Fruit fly (Drosophila melanogaster) whole organism, embryonic: ENCODE measurements around the gene fln.
A peak's percentile ranks its signal among the peaks of the same experiment; 100 is the strongest.

Experiments
- Atf3 ChIP-seq: fragments of 200-800 bp; sonication (Bioruptor generic); optimal IDR thresholded peaks from 3 replicates; lab custom pipeline; 2016; ENCODE audit warnings: missing biosample characterization, missing genetic modification characterization
- CG11504 ChIP-seq: fragments of 200-800 bp; sonication (Bioruptor generic); optimal IDR thresholded peaks from 3 replicates; lab custom pipeline; 2019; ENCODE audit warnings: missing biosample characterization, mild to moderate bottlenecking, missing genetic modification characterization, moderate library complexity
- CG12219 ChIP-seq: fragments of 200-800 bp; sonication (Bioruptor generic); optimal IDR thresholded peaks from 3 replicates; lab custom pipeline; 2018; ENCODE audit warnings: missing biosample characterization, mild to moderate bottlenecking, missing genetic modification characterization
- CG12299 ChIP-seq: fragments of 200-800 bp; sonication (Bioruptor generic); optimal IDR thresholded peaks from 2 replicates; lab custom pipeline; 2018; ENCODE audit warnings: missing biosample characterization, mild to moderate bottlenecking, missing genetic modification characterization
- CG12391 ChIP-seq: fragments of 200-800 bp; sonication (Bioruptor generic); optimal IDR thresholded peaks from 3 replicates; lab custom pipeline; 2018; ENCODE audit warnings: missing biosample characterization, mild to moderate bottlenecking, missing genetic modification characterization, moderate library complexity
- CG1832 ChIP-seq: fragments of 200-800 bp; sonication (Bioruptor generic); optimal IDR thresholded peaks from 2 replicates; lab custom pipeline; 2017; ENCODE audit warnings: missing biosample characterization, mild to moderate bottlenecking, missing genetic modification characterization, inconsistent platforms
- CG18619 ChIP-seq: fragments of 200-800 bp; sonication (Bioruptor generic); optimal IDR thresholded peaks from 3 replicates; lab custom pipeline; 2017; ENCODE audit warnings: missing biosample characterization, mild to moderate bottlenecking, missing genetic modification characterization
- CG18764 ChIP-seq: fragments of 200-800 bp; sonication (Bioruptor generic); optimal IDR thresholded peaks from 3 replicates; lab custom pipeline; 2016; ENCODE audit warnings: missing biosample characterization, missing genetic modification characterization
- CG2712 ChIP-seq: fragments of 200-800 bp; optimal IDR thresholded peaks from 3 replicates; lab custom pipeline; 2019; ENCODE audit warnings: missing biosample characterization, mild to moderate bottlenecking, missing genetic modification characterization, moderate library complexity
- CG31441 ChIP-seq: fragments of 200-800 bp; sonication (Bioruptor generic); IDR thresholded peaks from 2 replicates; pipeline ENCODE4 v1.3.6; 2022; ENCODE audit warnings: missing biosample characterization, missing genetic modification characterization
- CG3407 ChIP-seq: fragments of 200-800 bp; sonication (Bioruptor generic); optimal IDR thresholded peaks from 2 replicates; lab custom pipeline; 2018; ENCODE audit warnings: missing biosample characterization, mild to moderate bottlenecking, missing genetic modification characterization
- CG3847 ChIP-seq: fragments of 200-800 bp; sonication (Bioruptor generic); IDR thresholded peaks from 2 replicates; pipeline ENCODE4 v1.3.6; 2022; ENCODE audit warnings: missing biosample characterization, missing genetic modification characterization
- CG5180 ChIP-seq: fragments of 200-800 bp; sonication (Bioruptor generic); optimal IDR thresholded peaks from 3 replicates; lab custom pipeline; 2017; ENCODE audit warnings: missing biosample characterization, missing genetic modification characterization, mild to moderate bottlenecking, moderate library complexity, missing genetic modification reagents
- CG8765 ChIP-seq: fragments of 200-800 bp; sonication (Bioruptor generic); IDR thresholded peaks from 2 replicates; pipeline ENCODE4 v1.3.6; 2022; ENCODE audit warnings: missing biosample characterization, missing genetic modification characterization
- CG9437 ChIP-seq: fragments of 200-800 bp; sonication (Bioruptor generic); optimal IDR thresholded peaks from 2 replicates; lab custom pipeline; 2018; ENCODE audit warnings: missing biosample characterization, mild to moderate bottlenecking, missing genetic modification characterization
- CG9932 ChIP-seq: fragments of 200-800 bp; sonication (Bioruptor generic); IDR thresholded peaks from 2 replicates; pipeline ENCODE4 v1.3.6; 2022; ENCODE audit warnings: missing biosample characterization, missing genetic modification characterization
- D ChIP-seq, 2 experiments: fragments of 200-800 bp in 1 of 2; fragments of >200 bp in 1 of 2; sonication (Bioruptor generic) in 1 of 2; optimal IDR thresholded peaks; 2 replicates in 1 of 2; 3 replicates in 1 of 2; lab custom pipeline; 2017; ENCODE audit warnings: mild to moderate bottlenecking in 1 of 2, missing biosample characterization in 1 of 2, missing genetic modification characterization in 1 of 2, missing genetic modification reagents in 1 of 2
- Dfd ChIP-seq, 2 experiments: fragments of >200 bp; optimal IDR thresholded peaks; 2 replicates each; lab custom pipeline; 2017; ENCODE audit warnings: missing biosample characterization in 2 of 2, missing genetic modification characterization in 2 of 2
- GATAe ChIP-seq: fragments of 200-800 bp; sonication (Bioruptor generic); conservative IDR thresholded peaks from 2 replicates; pipeline ENCODE4 v1.3.6; 2022; ENCODE audit warnings: missing biosample characterization, missing genetic modification characterization
- Gug ChIP-seq: fragments of 200-800 bp; sonication (Bioruptor generic); IDR thresholded peaks from 4 replicates; pipeline ENCODE4 v1.3.6; 2022; ENCODE audit warnings: missing biosample characterization, missing genetic modification characterization
- H2.0 ChIP-seq: fragments of 200-800 bp; sonication (Bioruptor generic); IDR thresholded peaks from 2 replicates; pipeline ENCODE4 v1.3.6; 2022; ENCODE audit warnings: missing biosample characterization, missing genetic modification characterization
- HLH4C ChIP-seq: fragments of 200-800 bp; sonication (Bioruptor generic); IDR thresholded peaks from 3 replicates; pipeline ENCODE4 v1.3.6; 2022; ENCODE audit warnings: missing biosample characterization, missing genetic modification characterization; ENCODE audit not compliant: partially characterized antibody
- HLH54F ChIP-seq: fragments of 200-800 bp; sonication (Bioruptor generic); optimal IDR thresholded peaks from 3 replicates; lab custom pipeline; 2016; ENCODE audit warnings: missing biosample characterization, missing genetic modification characterization
- Kr ChIP-seq: fragments of 200-800 bp; sonication (Bioruptor generic); optimal IDR thresholded peaks from 2 replicates; lab custom pipeline; 2017; ENCODE audit warnings: missing biosample characterization, mild to moderate bottlenecking, missing genetic modification characterization
- MESR4 ChIP-seq: fragments of 200-800 bp; sonication (Bioruptor generic); optimal IDR thresholded peaks from 2 replicates; lab custom pipeline; 2018; ENCODE audit warnings: missing biosample characterization, mild to moderate bottlenecking, missing genetic modification characterization, moderate library complexity
- Mrtf ChIP-seq: fragments of 200-800 bp; sonication (Bioruptor generic); IDR thresholded peaks from 3 replicates; pipeline ENCODE4 v1.3.6; 2022; ENCODE audit warnings: missing biosample characterization, missing genetic modification characterization
- Opbp ChIP-seq: fragments of 200-800 bp; sonication (Bioruptor generic); IDR thresholded peaks from 3 replicates; pipeline ENCODE4 v1.3.6; 2022; ENCODE audit warnings: missing biosample characterization, missing genetic modification characterization; ENCODE audit not compliant: partially characterized antibody
- Side ChIP-seq: fragments of 200-800 bp; sonication (Bioruptor generic); optimal IDR thresholded peaks from 2 replicates; lab custom pipeline; 2016; ENCODE audit warnings: missing biosample characterization, missing genetic modification characterization
- Sry-δ ChIP-seq: fragments of 200-800 bp; sonication (Bioruptor generic); optimal IDR thresholded peaks from 2 replicates; lab custom pipeline; 2016; ENCODE audit warnings: missing biosample characterization, missing genetic modification characterization
- TFAM ChIP-seq: fragments of 200-800 bp; sonication (Bioruptor generic); optimal IDR thresholded peaks from 2 replicates; lab custom pipeline; 2017; ENCODE audit warnings: missing biosample characterization, missing genetic modification characterization, inconsistent platforms
- Usf ChIP-seq: fragments of 200-800 bp; sonication (Bioruptor generic); optimal IDR thresholded peaks from 2 replicates; lab custom pipeline; 2017; ENCODE audit warnings: missing genotype, missing biosample characterization, missing genetic modification characterization
- btn ChIP-seq: fragments of 200-800 bp; sonication (Bioruptor generic); optimal IDR thresholded peaks from 2 replicates; lab custom pipeline; 2016; ENCODE audit warnings: missing biosample characterization, missing genetic modification characterization
- cg ChIP-seq: fragments of 200-800 bp; sonication (Bioruptor generic); optimal IDR thresholded peaks from 3 replicates; lab custom pipeline; 2019; ENCODE audit warnings: missing biosample characterization, mild to moderate bottlenecking, missing genetic modification characterization, moderate library complexity
- dm ChIP-seq: fragments of 200-800 bp; sonication (Bioruptor generic); optimal IDR thresholded peaks from 3 replicates; lab custom pipeline; 2016; ENCODE audit warnings: missing biosample characterization, missing genetic modification characterization
- lov ChIP-seq, 2 experiments: fragments of 200-800 bp in 1 of 2; fragments of >200 bp in 1 of 2; sonication (Bioruptor generic) in 1 of 2; IDR thresholded peaks in 1 of 2; optimal IDR thresholded peaks in 1 of 2; 2 replicates in 1 of 2; 3 replicates in 1 of 2; pipeline versions ENCODE4 v1.3.6 to Lab custom; 2017 to 2022; ENCODE audit warnings: missing biosample characterization in 1 of 2, missing genetic modification characterization in 1 of 2
- nerfin-1 ChIP-seq: fragments of 200-800 bp; sonication (Bioruptor generic); optimal IDR thresholded peaks from 3 replicates; lab custom pipeline; 2019; ENCODE audit warnings: missing biosample characterization, mild to moderate bottlenecking, missing genetic modification characterization, moderate library complexity
- nmo ChIP-seq: fragments of 200-800 bp; sonication (Bioruptor generic); optimal IDR thresholded peaks from 2 replicates; lab custom pipeline; 2018; ENCODE audit warnings: missing biosample characterization, mild to moderate bottlenecking, missing genetic modification characterization, moderate library complexity
- pita ChIP-seq: fragments of 200-800 bp; sonication (Bioruptor generic); optimal IDR thresholded peaks from 2 replicates; lab custom pipeline; 2017; ENCODE audit warnings: missing biosample characterization, mild to moderate bottlenecking, missing genetic modification characterization
- pzg ChIP-seq: fragments of 200-800 bp; sonication (Bioruptor generic); optimal IDR thresholded peaks from 3 replicates; lab custom pipeline; 2018; ENCODE audit warnings: missing biosample characterization, mild to moderate bottlenecking, missing genetic modification characterization, moderate library complexity
- run ChIP-seq: fragments of 200-800 bp; sonication (Bioruptor generic); optimal IDR thresholded peaks from 3 replicates; lab custom pipeline; 2018; ENCODE audit warnings: missing biosample characterization, mild to moderate bottlenecking, missing genetic modification characterization
- sc ChIP-seq, 3 experiments: fragments of >200 bp in 2 of 3; fragments of 200-800 bp in 1 of 3; sonication (Bioruptor generic) in 1 of 3; optimal IDR thresholded peaks; 2 replicates in 2 of 3; 3 replicates in 1 of 3; lab custom pipeline; 2017; ENCODE audit warnings: mild to moderate bottlenecking in 1 of 3, missing biosample characterization in 1 of 3, missing genetic modification characterization in 1 of 3, missing genetic modification reagents in 1 of 3
- schlank ChIP-seq: fragments of 200-800 bp; sonication (Bioruptor generic); optimal IDR thresholded peaks from 2 replicates; lab custom pipeline; 2018; ENCODE audit warnings: missing biosample characterization, mild to moderate bottlenecking, missing genetic modification characterization
- sd ChIP-seq: fragments of 200-800 bp; sonication (Bioruptor generic); optimal IDR thresholded peaks from 3 replicates; lab custom pipeline; 2018; ENCODE audit warnings: missing biosample characterization, mild to moderate bottlenecking, missing genetic modification characterization, moderate library complexity
- sim ChIP-seq: fragments of 200-800 bp; sonication (Bioruptor generic); IDR thresholded peaks from 2 replicates; pipeline ENCODE4 v1.3.6; 2022; ENCODE audit warnings: missing biosample characterization, missing genetic modification characterization
- slp2 ChIP-seq: fragments of 200-800 bp; sonication (Bioruptor generic); optimal IDR thresholded peaks from 2 replicates; lab custom pipeline; 2016; ENCODE audit warnings: missing biosample characterization, missing genetic modification characterization
- tgo ChIP-seq: fragments of 200-800 bp; sonication (Bioruptor generic); IDR thresholded peaks from 3 replicates; pipeline ENCODE4 v1.3.6; 2022; ENCODE audit warnings: missing biosample characterization, missing genetic modification characterization
- zfh1 ChIP-seq: fragments of 200-800 bp; sonication (Bioruptor generic); IDR thresholded peaks from 3 replicates; pipeline ENCODE4 v1.3.6; 2022; ENCODE audit warnings: missing biosample characterization, missing genetic modification characterization

The fln gene

DNA sequence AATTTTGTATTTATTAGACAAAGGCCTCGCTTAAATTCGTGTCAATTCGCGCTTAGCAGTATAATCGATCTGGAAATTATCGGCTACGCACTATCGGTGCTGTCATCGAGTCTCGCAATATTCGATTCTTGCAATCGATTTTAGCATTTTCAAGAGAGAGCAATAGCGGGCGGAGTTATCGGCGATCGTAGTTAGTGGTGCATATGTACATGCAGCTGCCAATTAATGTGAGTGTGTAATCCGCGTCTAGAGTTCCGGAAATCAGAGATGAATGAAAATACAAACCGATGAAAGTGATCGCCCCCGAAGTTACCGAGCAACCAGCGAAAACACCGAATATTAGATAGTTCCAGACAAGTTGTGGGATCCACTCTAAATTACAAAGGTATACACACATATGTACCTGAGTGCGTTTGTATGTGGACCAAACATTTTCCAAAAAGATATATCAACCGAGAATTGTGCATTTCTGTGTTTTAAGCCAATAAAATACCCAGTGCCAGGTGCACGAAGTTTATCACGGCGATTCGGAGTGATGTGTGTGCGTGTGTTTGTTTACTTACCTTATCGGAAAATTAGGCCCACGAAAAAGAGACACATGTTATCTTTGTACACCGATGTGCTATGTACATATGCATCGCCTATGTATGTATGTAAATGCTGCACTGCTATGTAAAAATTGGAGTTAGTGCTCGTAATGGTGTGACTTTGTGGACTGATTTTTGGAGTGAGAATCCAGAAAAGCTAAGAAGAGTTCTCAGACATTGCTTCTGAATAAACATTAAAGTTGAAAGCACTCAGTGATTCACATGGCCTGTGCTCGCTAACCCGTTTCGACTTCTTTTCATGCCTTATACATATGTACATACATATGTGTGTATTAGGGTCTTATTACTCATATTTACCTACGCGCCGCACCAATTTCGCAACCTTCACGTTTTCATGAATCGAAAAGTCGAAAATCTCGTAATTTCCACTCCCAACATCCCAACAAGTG lies 15.5 kb upstream of the fln start (continued):
- TF ChIP-seq zfh1 (GFP tag; lab: Robert Waterston, UW) (no peak), Mrtf (GFP tag; lab: Robert Waterston, UW) (no peak), CG9437 (GFP tag; lab: Kevin White, UChicago) (no peak), CG2712 (tag; lab: Kevin White, UChicago) (no peak), TFAM (GFP tag; lab: Kevin White, UChicago) (no peak), CG8765 (GFP tag; lab: Robert Waterston, UW) (no peak), CG5180 (GFP tag; lab: Kevin White, UChicago) (peak; percentile 29), Gug (GFP tag; lab: Robert Waterston, UW) (no peak), CG12391 (tag; lab: Kevin White, UChicago) (no peak), CG9932 (GFP tag; lab: Robert Waterston, UW) (no peak), sc (optimal IDR thresholded peaks at IDR 0.05; lab: Kevin White, UChicago) (no peak), sc (GFP tag; optimal IDR thresholded peaks at IDR 0.05; lab: Kevin White, UChicago) (no peak), slp2 (no peak), D (optimal IDR thresholded peaks at IDR 0.05; lab: Kevin White, UChicago) (peak; percentile 55), D (GFP tag; optimal IDR thresholded peaks at IDR 0.05; lab: Kevin White, UChicago) (no peak), btn (GFP tag; lab: Kevin White, UChicago) (no peak), sd (tag; lab: Kevin White, UChicago) (no peak), pita (GFP tag; lab: Kevin White, UChicago) (no peak), CG12299 (tag; lab: Kevin White, UChicago) (no peak), Usf (GFP tag; lab: Kevin White, UChicago) (no peak), CG11504 (no peak), pzg (GFP tag; lab: Kevin White, UChicago) (peak; percentile 66), Side (GFP tag; lab: Kevin White, UChicago) (no peak), run (no peak), H2.0 (no peak), CG3407 (GFP tag; lab: Kevin White, UChicago) (no peak), schlank (tag; lab: Kevin White, UChicago) (no peak), MESR4 (GFP tag; lab: Kevin White, UChicago) (peak; percentile 63), tgo (no peak), Atf3 (no peak), nmo (GFP tag; lab: Kevin White, UChicago) (no peak), CG18764 (GFP tag; lab: Kevin White, UChicago) (no peak), Kr (GFP tag; lab: Kevin White, UChicago) (no peak), Dfd (GFP tag; optimal IDR thresholded peaks at IDR 0.05; lab: Kevin White, UChicago) (no peak), sim (GFP tag; lab: Robert Waterston, UW) (no peak), CG18619 (no peak), CG3847 (GFP tag; lab: Robert Waterston, UW) (no peak), CG12219 (no peak), CG31441 (GFP tag; lab: Robert Waterston, UW) (no peak), HLH54F (no peak), HLH4C (GFP tag; lab: Robert Waterston, UW) (peak; percentile 100), lov (optimal IDR thresholded peaks at IDR 0.05; lab: Kevin White, UChicago) (no peak), lov (GFP tag; IDR thresholded peaks at IDR 0.05; lab: Robert Waterston, UW) (no peak), dm (GFP tag; lab: Kevin White, UChicago) (no peak), cg (GFP tag; lab: Kevin White, UChicago) (peak; percentile 85), CG1832 (GFP tag; lab: Kevin White, UChicago) (no peak), Opbp (GFP tag; lab: Robert Waterston, UW) (peak; percentile 98; the same call in 2 of the 3 replicates), Sry-δ (GFP tag; lab: Kevin White, UChicago) (peak; percentile 75), nerfin-1 (tag; lab: Kevin White, UChicago) (no peak), GATAe (GFP tag; lab: Robert Waterston, UW) (no peak)
